Worm (Caenorhabditis elegans) whole organism, late embryonic: ENCODE results near the gene C16D9.1.

ENCODE experiments used
- C38D4.7 ChIP-seq: fragments of 200-800 bp; sonication (Bioruptor generic); optimal IDR thresholded peaks from 2 replicates; lab custom pipeline; 2018; ENCODE audit warnings: mild to moderate bottlenecking, missing genetic modification characterization, moderate library complexity, missing compliant biosample characterization
- F13H6.1 ChIP-seq: sonication (generic microtip); optimal IDR thresholded peaks from 2 replicates; lab custom pipeline; 2016; ENCODE audit warnings: missing genetic modification characterization, missing compliant biosample characterization
- ahr-1 ChIP-seq: sonication (generic microtip); optimal IDR thresholded peaks from 2 replicates; lab custom pipeline; 2016; ENCODE audit warnings: missing genetic modification characterization, missing compliant biosample characterization
- nhr-11 ChIP-seq: fragments of 150-350 bp; optimal IDR thresholded peaks from 2 replicates; lab custom pipeline; 2014; ENCODE audit warnings: missing biosample characterization, missing genetic modification characterization

- TF ChIP-seq ahr-1 (tag; lab: Kevin White, UChicago) (no peak), F13H6.1 (no peak), nhr-11 (tag; lab: Kevin White, UChicago) (no peak), C38D4.7 (GFP tag; lab: Kevin White, UChicago) (no peak)
Measured at ce11 chrV:8306366-8306765, 47.2 kb downstream of the C16D9.1 start, which contains the start of gene W02D7.8.
